Fruit fly (Drosophila melanogaster): ENCODE measurements around the gene CG31875.

- TF ChIP-seq CG8159 (tag; optimal IDR thresholded peaks at IDR 0.05) (no peak), D1 (tag; optimal IDR thresholded peaks at IDR 0.05) (no peak), EcR (GFP tag; optimal IDR thresholded peaks at IDR 0.05) (no peak)
Measured at dm6 chr2L:9949178-9950062, 53.1 kb downstream of the CG31875 start.
